Worm (Caenorhabditis elegans): Measurements from ENCODE around the gene C06B8.3.
A peak's percentile ranks its signal among the peaks of the same experiment; 100 is the strongest.

C06B8.3 gene

DNA sequence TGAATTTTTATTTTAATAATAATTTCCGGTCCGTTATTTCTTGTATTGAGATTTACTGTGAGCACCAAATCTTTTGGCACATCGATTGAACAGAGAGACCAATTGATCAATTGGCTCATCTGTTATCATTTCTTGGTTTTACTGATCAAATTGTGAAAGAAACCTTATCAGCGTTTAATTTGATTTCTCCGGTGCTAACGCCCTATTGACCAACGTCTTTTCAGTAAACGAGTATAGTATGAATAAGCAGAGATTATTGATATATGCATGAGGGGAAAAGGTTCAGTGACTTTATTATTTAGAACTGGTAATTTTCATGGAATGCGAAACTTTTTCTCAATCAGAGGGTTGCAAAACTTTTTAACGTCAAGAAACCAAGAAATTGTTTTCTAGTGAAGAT, 5.3 kb downstream of the C06B8.3 start:
- TF ChIP-seq elt-2 (tag; optimal IDR thresholded peaks at IDR 0.05) (peak; percentile 46), pat-9 (tag; optimal IDR thresholded peaks at IDR 0.05) (no peak)

- no peak for TF ChIP-seq ceh-9 (tag; optimal IDR thresholded peaks at IDR 0.05)
- TF ChIP-seq C08G9.2 (tag; optimal IDR thresholded peaks at IDR 0.05): no peak
- no peak for TF ChIP-seq dve-1 (tag; optimal IDR thresholded peaks at IDR 0.05)
- TF ChIP-seq ceh-2 (tag; optimal IDR thresholded peaks at IDR 0.05): no peak
- TF ChIP-seq rnt-1 (tag; optimal IDR thresholded peaks at IDR 0.05): no peak
- TF ChIP-seq syd-9 (tag; optimal IDR thresholded peaks at IDR 0.05): no peak
- no peak for TF ChIP-seq ceh-31 (tag; optimal IDR thresholded peaks at IDR 0.05)
- no peak for TF ChIP-seq pag-3 (tag; optimal IDR thresholded peaks at IDR 0.05; ENCODE audit: borderline replicate concordance)
- no peak for TF ChIP-seq gmeb-2 (tag; optimal IDR thresholded peaks at IDR 0.05)
- no peak for TF ChIP-seq tbx-7 (tag; optimal IDR thresholded peaks at IDR 0.05)
- no peak for TF ChIP-seq ztf-16 (tag; optimal IDR thresholded peaks at IDR 0.05)
- TF ChIP-seq K09A11.1 (tag; optimal IDR thresholded peaks at IDR 0.05; ENCODE audit: insufficient read depth): no peak
- TF ChIP-seq ceh-24 (tag; optimal IDR thresholded peaks at IDR 0.05): no peak
- TF ChIP-seq ama-1 (optimal IDR thresholded peaks at IDR 0.05): no peak
- no peak for TF ChIP-seq Y22D7AL.16 (tag; optimal IDR thresholded peaks at IDR 0.05)
Observed at ce11 chrV:15478597-15478996, 5.8 kb downstream of the C06B8.3 start, which contains the start of gene C06B8.2. Gene C06B8.2, minus strand, starts transcription at chrV:15478749.

ce11 chrV:15471029-15471428, 13.4 kb downstream of the C06B8.3 start, which contains the start of gene dpf-1:
Gene dpf-1, plus strand, starts transcription at chrV:15471329.
- TF ChIP-seq che-1 (tag; optimal IDR thresholded peaks at IDR 0.05) (no peak), ceh-45 (GFP tag; IDR thresholded peaks at IDR 0.05) (no peak), syd-9 (tag; optimal IDR thresholded peaks at IDR 0.05) (no peak), nhr-11 (tag; optimal IDR thresholded peaks at IDR 0.05) (no peak), ceh-22 (tag; optimal IDR thresholded peaks at IDR 0.05) (no peak), fkh-6 (tag; optimal IDR thresholded peaks at IDR 0.05) (no peak), fkh-10 (GFP tag; optimal IDR thresholded peaks at IDR 0.05) (no peak), ceh-9 (tag; optimal IDR thresholded peaks at IDR 0.05) (no peak), odd-2 (tag; optimal IDR thresholded peaks at IDR 0.05) (no peak), F13H6.1 (tag; optimal IDR thresholded peaks at IDR 0.05) (no peak), npax-4 (tag; optimal IDR thresholded peaks at IDR 0.05) (no peak), elt-2 (tag; optimal IDR thresholded peaks at IDR 0.05) (no peak), ceh-6 (GFP tag; optimal IDR thresholded peaks at IDR 0.05) (no peak), madf-2 (tag; optimal IDR thresholded peaks at IDR 0.05) (no peak), sdc-2 (tag; optimal IDR thresholded peaks at IDR 0.05) (no peak), hlh-30 (tag; optimal IDR thresholded peaks at IDR 0.05; ENCODE audit: insufficient read depth) (no peak), eyg-1 (tag; optimal IDR thresholded peaks at IDR 0.05) (no peak)

DNA sequence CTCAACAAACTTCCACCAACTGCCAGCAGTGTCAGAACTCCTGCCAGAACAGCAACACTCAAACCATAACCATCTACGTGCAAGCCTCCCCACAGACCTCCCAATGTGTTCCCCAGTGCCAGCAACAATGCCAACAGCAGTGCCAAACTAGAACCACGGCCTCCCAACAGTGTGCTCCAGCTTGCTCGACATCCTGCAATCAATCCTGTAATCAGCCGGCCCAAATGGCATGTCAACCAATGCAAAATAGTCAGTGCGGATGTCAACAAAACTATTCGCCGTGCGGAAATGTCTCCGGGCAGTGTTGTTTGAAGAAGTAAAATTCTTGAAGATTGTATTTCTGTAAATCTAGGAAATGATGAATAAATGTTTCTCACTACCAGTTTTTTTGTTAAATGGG, 17.7 kb downstream of the C06B8.3 start:
- TF ChIP-seq K09A11.1 (tag; optimal IDR thresholded peaks at IDR 0.05; ENCODE audit: insufficient read depth) (no peak), unc-55 (GFP tag; optimal IDR thresholded peaks at IDR 0.05) (no peak), lin-11 (tag; optimal IDR thresholded peaks at IDR 0.05) (no peak), madf-2 (tag; optimal IDR thresholded peaks at IDR 0.05) (no peak), nfya-1 (tag; optimal IDR thresholded peaks at IDR 0.05) (no peak), pqm-1 (tag; optimal IDR thresholded peaks at IDR 0.05) (no peak), hlh-15 (tag; optimal IDR thresholded peaks at IDR 0.05) (no peak), eyg-1 (tag; optimal IDR thresholded peaks at IDR 0.05) (no peak), sox-2 (GFP tag; IDR thresholded peaks at IDR 0.05) (no peak)
